2 fruit fly cellular contexts compared by ENCODE assay signal in the genomic region with DNA sequence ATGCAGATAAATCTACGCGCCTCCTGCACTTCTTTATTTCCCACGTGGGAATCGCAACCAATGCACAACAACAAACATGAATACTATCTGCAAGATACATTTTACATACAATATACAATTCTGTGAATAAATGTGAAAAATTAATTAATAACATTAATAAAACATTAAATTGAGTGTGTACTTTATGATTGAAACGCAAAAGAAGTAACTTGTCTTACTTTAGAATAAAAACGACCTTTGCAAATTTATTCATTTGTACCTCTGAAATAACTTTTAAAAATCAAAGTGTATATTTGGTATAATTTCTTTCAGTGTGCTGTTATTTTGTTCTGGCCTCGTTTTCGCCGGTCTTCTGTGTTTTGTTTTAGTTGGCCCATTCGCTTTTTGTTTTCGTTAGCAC.
A peak's percentile ranks its signal among the peaks of the same experiment; 100 is the strongest.
TF ChIP-seq lines count a peak whose summit lies in the region.

No protein-coding gene starts in this region.

TF ChIP-seq in whole organism, prepupa, 60 proteins besides CTCF, POLR2A, EP300 and RAD21 (continued from another document):
- TF ChIP-seq cyc (GFP tag; optimal IDR thresholded peaks at IDR 0.05; lab: Kevin White, UChicago) (peak; percentile 69), Lpt (GFP tag; optimal IDR thresholded peaks at IDR 0.05; lab: Kevin White, UChicago) (peak; percentile 21), Sox102F (GFP tag; optimal IDR thresholded peaks at IDR 0.05; lab: Kevin White, UChicago) (peak; percentile 70), Gug (GFP tag; IDR thresholded peaks at IDR 0.05; lab: Robert Waterston, UW) (peak; percentile 16; the same call in 1 of the 2 replicates), OdsH (GFP tag; optimal IDR thresholded peaks at IDR 0.05; lab: Kevin White, UChicago) (peak; percentile 73), lz (GFP tag; optimal IDR thresholded peaks at IDR 0.05; lab: Kevin White, UChicago) (peak; percentile 63), dsx (GFP tag; optimal IDR thresholded peaks at IDR 0.05; lab: Kevin White, UChicago; ENCODE audit: poor library complexity, severe bottlenecking) (peak; percentile 69), CG10631 (GFP tag; optimal IDR thresholded peaks at IDR 0.05; lab: Kevin White, UChicago) (peak; percentile 65), Eip93F (GFP tag; optimal IDR thresholded peaks at IDR 0.05; lab: Kevin White, UChicago) (no peak), CG6276 (GFP tag; optimal IDR thresholded peaks at IDR 0.05; lab: Kevin White, UChicago) (peak; percentile 73), net (GFP tag; optimal IDR thresholded peaks at IDR 0.05; lab: Kevin White, UChicago) (peak; percentile 20), CG6808 (GFP tag; optimal IDR thresholded peaks at IDR 0.05; lab: Kevin White, UChicago) (peak; percentile 53), CG11902 (GFP tag; optimal IDR thresholded peaks at IDR 0.05; lab: Kevin White, UChicago) (peak; percentile 12), fd59A (GFP tag; optimal IDR thresholded peaks at IDR 0.05; lab: Kevin White, UChicago) (peak; percentile 30), ss (GFP tag; optimal IDR thresholded peaks at IDR 0.05; lab: Kevin White, UChicago) (peak; percentile 63 to 75), CG11294 (GFP tag; IDR thresholded peaks at IDR 0.05; lab: Robert Waterston, UW) (no peak), esn (GFP tag; optimal IDR thresholded peaks at IDR 0.05; lab: Kevin White, UChicago) (peak; percentile 85), CG6854 (GFP tag; optimal IDR thresholded peaks at IDR 0.05; lab: Kevin White, UChicago) (peak; percentile 55), CG3032 (tag; optimal IDR thresholded peaks at IDR 0.05; lab: Kevin White, UChicago) (peak; percentile 69), fkh (GFP tag; optimal IDR thresholded peaks at IDR 0.05; lab: Kevin White, UChicago) (no peak), Hr39 (GFP tag; optimal IDR thresholded peaks at IDR 0.05; lab: Kevin White, UChicago) (peak; percentile 72), Ets21C (GFP tag; optimal IDR thresholded peaks at IDR 0.05; lab: Kevin White, UChicago) (peak; percentile 35), CG4318 (GFP tag; optimal IDR thresholded peaks at IDR 0.05; lab: Kevin White, UChicago) (no peak), pdm3 (GFP tag; optimal IDR thresholded peaks at IDR 0.05; lab: Kevin White, UChicago) (peak; percentile 71), CG34406 (GFP tag; optimal IDR thresholded peaks at IDR 0.05; lab: Kevin White, UChicago) (peak; percentile 69), Eip75B (GFP tag; optimal IDR thresholded peaks at IDR 0.05; lab: Kevin White, UChicago) (peak; percentile 73), Eip78C (GFP tag; lab: Kevin White, UChicago) (peak; percentile 96), CG8119 (GFP tag; IDR thresholded peaks at IDR 0.05; lab: Robert Waterston, UW) (peak; percentile 58), topi (GFP tag; optimal IDR thresholded peaks at IDR 0.05; lab: Kevin White, UChicago) (peak; percentile 80), Hr4 (GFP tag; optimal IDR thresholded peaks at IDR 0.05; lab: Kevin White, UChicago) (peak; percentile 57), CG7368 (GFP tag; optimal IDR thresholded peaks at IDR 0.05; lab: Kevin White, UChicago) (peak; percentile 61), Met (GFP tag; optimal IDR thresholded peaks at IDR 0.05; lab: Kevin White, UChicago) (peak; percentile 83), CG8319 (GFP tag; optimal IDR thresholded peaks at IDR 0.05; lab: Kevin White, UChicago) (peak; percentile 68), CG3919 (GFP tag; optimal IDR thresholded peaks at IDR 0.05; lab: Kevin White, UChicago) (peak; percentile 70), CG8632 (GFP tag; optimal IDR thresholded peaks at IDR 0.05; lab: Kevin White, UChicago) (peak; percentile 62), CG6792 (GFP tag; optimal IDR thresholded peaks at IDR 0.05; lab: Kevin White, UChicago) (peak; percentile 65)

TF ChIP-seq in whole organism, wandering third instar larva, 38 proteins besides CTCF, POLR2A, EP300 and RAD21 (continued from another document):
- TF ChIP-seq Dif (GFP tag; optimal IDR thresholded peaks at IDR 0.05; lab: Kevin White, UChicago; ENCODE audit: partially characterized antibody), result no peak
- peak in 1 of 2 experiments; percentile 62 for TF ChIP-seq foxo (GFP tag; optimal IDR thresholded peaks at IDR 0.05; lab: Kevin White, UChicago)
- peak; percentile 46 for TF ChIP-seq dmrt93B (GFP tag; optimal IDR thresholded peaks at IDR 0.05; lab: Kevin White, UChicago)
- TF ChIP-seq h (GFP tag; optimal IDR thresholded peaks at IDR 0.05; lab: Kevin White, UChicago), result peak; percentile 60
- no peak for TF ChIP-seq dl (GFP tag; optimal IDR thresholded peaks at IDR 0.05; lab: Kevin White, UChicago; ENCODE audit: insufficient read depth in 1 of 2, partially characterized antibody in 2 of 2)
- no peak for TF ChIP-seq sv (GFP tag; optimal IDR thresholded peaks at IDR 0.05; lab: Kevin White, UChicago)
